Fruit fly (Drosophila melanogaster): Measurements from ENCODE around the gene CG15153.

DNA sequence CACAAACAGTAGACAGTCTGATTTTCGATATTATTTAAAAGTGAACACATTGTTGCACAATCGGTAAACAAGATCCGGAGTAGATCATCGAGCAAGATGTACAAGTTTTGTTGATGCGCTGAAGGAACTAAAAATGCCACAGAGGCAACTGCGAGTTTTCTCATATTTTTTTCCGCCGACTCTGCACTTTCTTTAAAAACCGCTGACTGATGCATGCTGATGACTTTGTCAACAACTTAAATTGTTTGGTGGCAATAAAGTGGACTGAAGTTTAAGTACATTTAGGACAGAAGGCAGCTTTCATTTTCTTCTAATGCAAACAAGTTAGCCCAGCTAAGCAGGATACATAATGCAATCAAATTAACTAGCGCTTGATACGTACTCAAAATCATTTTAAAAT lies 20.4 kb upstream of the CG15153 start:
- TF ChIP-seq psq (optimal IDR thresholded peaks at IDR 0.05) (no peak), CG8478 (optimal IDR thresholded peaks at IDR 0.05) (no peak)
